Fruit fly (Drosophila melanogaster) whole organism, embryonic: ENCODE results near the gene Duox.
A peak's percentile ranks its signal among the peaks of the same experiment; 100 is the strongest.

Experiments used
- Adf1 ChIP-seq: fragments of 200-800 bp; sonication (Bioruptor generic); IDR thresholded peaks from 2 replicates; pipeline ENCODE4 v1.3.6; 2022; ENCODE audit warnings: missing biosample characterization, missing genetic modification characterization
- Blimp-1 ChIP-seq: fragments of 200-800 bp; sonication (Bioruptor generic); optimal IDR thresholded peaks from 3 replicates; lab custom pipeline; 2018; ENCODE audit warnings: missing biosample characterization, missing genetic modification characterization, mild to moderate bottlenecking, moderate library complexity, missing genetic modification reagents
- CG10366 ChIP-seq: fragments of 200-800 bp; sonication (Bioruptor generic); IDR thresholded peaks from 2 replicates; pipeline ENCODE4 v1.3.6; 2022; ENCODE audit warnings: missing biosample characterization, missing genetic modification characterization
- CG10565 ChIP-seq: fragments of 200-800 bp; sonication (Bioruptor generic); optimal IDR thresholded peaks from 3 replicates; lab custom pipeline; 2016; ENCODE audit warnings: missing biosample characterization, mild to moderate bottlenecking, missing genetic modification characterization
- CG10654 ChIP-seq: fragments of 200-800 bp; sonication (Bioruptor generic); optimal IDR thresholded peaks from 2 replicates; lab custom pipeline; 2016; ENCODE audit warnings: missing biosample characterization, missing genetic modification characterization
- CG11560 ChIP-seq: fragments of 200-800 bp; sonication (Bioruptor generic); IDR thresholded peaks from 3 replicates; pipeline ENCODE4 v1.3.6; 2022; ENCODE audit warnings: missing biosample characterization, missing genetic modification characterization
- CG12219 ChIP-seq: fragments of 200-800 bp; sonication (Bioruptor generic); optimal IDR thresholded peaks from 3 replicates; lab custom pipeline; 2018; ENCODE audit warnings: missing biosample characterization, mild to moderate bottlenecking, missing genetic modification characterization
- CG13296 ChIP-seq: fragments of 200-800 bp; sonication (Bioruptor generic); optimal IDR thresholded peaks from 3 replicates; lab custom pipeline; 2018; ENCODE audit warnings: missing biosample characterization, mild to moderate bottlenecking, missing genetic modification characterization
- CG13775 ChIP-seq: fragments of 200-800 bp; sonication (Bioruptor generic); optimal IDR thresholded peaks from 3 replicates; lab custom pipeline; 2017; ENCODE audit warnings: missing biosample characterization, mild to moderate bottlenecking, missing genetic modification characterization
- CG14860 ChIP-seq: fragments of 200-800 bp; sonication (Bioruptor generic); IDR thresholded peaks from 3 replicates; pipeline ENCODE4 v1.3.6; 2022; ENCODE audit warnings: missing biosample characterization, missing genetic modification characterization; ENCODE audit not compliant: partially characterized antibody
- CG15269 ChIP-seq: fragments of 200-800 bp; sonication (Bioruptor generic); optimal IDR thresholded peaks from 2 replicates; lab custom pipeline; 2018; ENCODE audit warnings: missing biosample characterization, mild to moderate bottlenecking, missing genetic modification characterization, moderate library complexity
- CG15514 ChIP-seq: fragments of 200-800 bp; sonication (Bioruptor generic); optimal IDR thresholded peaks from 3 replicates; lab custom pipeline; 2017; ENCODE audit warnings: missing biosample characterization, missing genetic modification characterization, mild to moderate bottlenecking, moderate library complexity, missing genetic modification reagents
- CG31224 ChIP-seq: fragments of 200-800 bp; sonication (Bioruptor generic); IDR thresholded peaks from 2 replicates; pipeline ENCODE4 v1.3.6; 2022; ENCODE audit warnings: missing biosample characterization, missing genetic modification characterization
- CG32532 ChIP-seq: fragments of 200-800 bp; sonication (Bioruptor generic); IDR thresholded peaks from 2 replicates; pipeline ENCODE4 v1.3.6; 2022; ENCODE audit warnings: missing biosample characterization, missing genetic modification characterization
- CG3847 ChIP-seq: fragments of 200-800 bp; sonication (Bioruptor generic); IDR thresholded peaks from 2 replicates; pipeline ENCODE4 v1.3.6; 2022; ENCODE audit warnings: missing biosample characterization, missing genetic modification characterization
- CG7839 ChIP-seq: fragments of 200-800 bp; sonication (Bioruptor generic); optimal IDR thresholded peaks from 3 replicates; lab custom pipeline; 2018; ENCODE audit warnings: missing biosample characterization, mild to moderate bottlenecking, missing genetic modification characterization, moderate library complexity
- CG7963 ChIP-seq: fragments of 200-800 bp; sonication (Bioruptor generic); IDR thresholded peaks from 3 replicates; pipeline ENCODE4 v1.3.6; 2022; ENCODE audit warnings: missing biosample characterization, missing genetic modification characterization; ENCODE audit not compliant: partially characterized antibody
- CG9932 ChIP-seq: fragments of 200-800 bp; sonication (Bioruptor generic); IDR thresholded peaks from 2 replicates; pipeline ENCODE4 v1.3.6; 2022; ENCODE audit warnings: missing biosample characterization, missing genetic modification characterization
- D ChIP-seq, 2 experiments: fragments of 200-800 bp in 1 of 2; fragments of >200 bp in 1 of 2; sonication (Bioruptor generic) in 1 of 2; optimal IDR thresholded peaks; 2 replicates in 1 of 2; 3 replicates in 1 of 2; lab custom pipeline; 2017; ENCODE audit warnings: mild to moderate bottlenecking in 1 of 2, missing biosample characterization in 1 of 2, missing genetic modification characterization in 1 of 2, missing genetic modification reagents in 1 of 2
- Dek ChIP-seq: fragments of 200-800 bp; sonication (Bioruptor generic); optimal IDR thresholded peaks from 3 replicates; lab custom pipeline; 2019; ENCODE audit warnings: missing biosample characterization, mild to moderate bottlenecking, missing genetic modification characterization, moderate library complexity
- GATAe ChIP-seq: fragments of 200-800 bp; sonication (Bioruptor generic); conservative IDR thresholded peaks from 2 replicates; pipeline ENCODE4 v1.3.6; 2022; ENCODE audit warnings: missing biosample characterization, missing genetic modification characterization
- MTF-1 ChIP-seq: fragments of 200-800 bp; sonication (Bioruptor generic); optimal IDR thresholded peaks from 2 replicates; lab custom pipeline; 2018; ENCODE audit warnings: missing biosample characterization, mild to moderate bottlenecking, missing genetic modification characterization, borderline replicate concordance
- NFAT ChIP-seq: fragments of 200-800 bp; sonication (Bioruptor generic); IDR thresholded peaks from 2 replicates; pipeline ENCODE4 v1.3.6; 2022; ENCODE audit warnings: missing biosample characterization, missing genetic modification characterization
- Nf-YC ChIP-seq: fragments of 200-800 bp; optimal IDR thresholded peaks from 3 replicates; lab custom pipeline; 2019; ENCODE audit warnings: missing biosample characterization, mild to moderate bottlenecking, missing genetic modification characterization, moderate library complexity
- Pdp1 ChIP-seq, 2 experiments: fragments of 200-800 bp; sonication (Bioruptor generic); optimal IDR thresholded peaks; 3 replicates each; lab custom pipeline; 2016; ENCODE audit warnings: missing biosample characterization in 2 of 2, missing genetic modification characterization in 2 of 2, mild to moderate bottlenecking in 1 of 2, moderate library complexity in 1 of 2
- Sox100B ChIP-seq: fragments of 200-800 bp; sonication (Bioruptor generic); optimal IDR thresholded peaks from 3 replicates; lab custom pipeline; 2018; ENCODE audit warnings: missing biosample characterization, mild to moderate bottlenecking, missing genetic modification characterization
- caup ChIP-seq: fragments of 200-800 bp; sonication (Bioruptor generic); optimal IDR thresholded peaks from 3 replicates; lab custom pipeline; 2017; ENCODE audit warnings: missing biosample characterization, mild to moderate bottlenecking, missing genetic modification characterization, moderate library complexity; ENCODE audit not compliant: severe bottlenecking
- ci ChIP-seq: fragments of 200-800 bp; sonication (Bioruptor generic); IDR thresholded peaks from 3 replicates; pipeline ENCODE4 v1.3.6; 2022; ENCODE audit warnings: missing biosample characterization, missing genetic modification characterization
- cwo ChIP-seq: fragments of 200-800 bp; sonication (Bioruptor generic); optimal IDR thresholded peaks from 3 replicates; lab custom pipeline; 2017; ENCODE audit warnings: missing biosample characterization, missing genetic modification characterization, mild to moderate bottlenecking, moderate library complexity, missing genetic modification reagents
- dm ChIP-seq: fragments of 200-800 bp; sonication (Bioruptor generic); optimal IDR thresholded peaks from 3 replicates; lab custom pipeline; 2016; ENCODE audit warnings: missing biosample characterization, missing genetic modification characterization
- exex ChIP-seq: fragments of 200-800 bp; sonication (Bioruptor generic); optimal IDR thresholded peaks from 4 replicates; lab custom pipeline; 2018; ENCODE audit warnings: missing biosample characterization, mild to moderate bottlenecking, missing genetic modification characterization, moderate library complexity
- fd96Cb ChIP-seq: fragments of 200-800 bp; sonication (Bioruptor generic); optimal IDR thresholded peaks from 2 replicates; lab custom pipeline; 2018; ENCODE audit warnings: missing biosample characterization, mild to moderate bottlenecking, missing genetic modification characterization, moderate library complexity
- ftz-f1 ChIP-seq: fragments of 200-800 bp; sonication (Bioruptor generic); optimal IDR thresholded peaks from 2 replicates; lab custom pipeline; 2016; ENCODE audit warnings: missing biosample characterization, missing genetic modification characterization
- gcm2 ChIP-seq: fragments of 200-800 bp; sonication (Bioruptor generic); optimal IDR thresholded peaks from 2 replicates; lab custom pipeline; 2016; ENCODE audit warnings: missing biosample characterization, missing genetic modification characterization
- ham ChIP-seq: fragments of 200-800 bp; sonication (Bioruptor generic); IDR thresholded peaks from 2 replicates; pipeline ENCODE4 v1.3.6; 2022; ENCODE audit warnings: missing biosample characterization, missing genetic modification characterization
- hkb ChIP-seq, 2 experiments: fragments of 200-800 bp in 1 of 2; fragments of >200 bp in 1 of 2; sonication (Bioruptor generic) in 1 of 2; IDR thresholded peaks in 1 of 2; optimal IDR thresholded peaks in 1 of 2; 2 replicates each; pipeline versions ENCODE4 v1.3.6 to Lab custom; 2017 to 2022; ENCODE audit warnings: missing biosample characterization in 1 of 2, missing genetic modification characterization in 1 of 2
- kni ChIP-seq: fragments of 200-800 bp; sonication (Bioruptor generic); optimal IDR thresholded peaks from 3 replicates; lab custom pipeline; 2017; ENCODE audit warnings: mild to moderate bottlenecking, missing biosample characterization, missing genetic modification reagents, missing genetic modification characterization
- nau ChIP-seq: fragments of 200-800 bp; sonication (Bioruptor generic); optimal IDR thresholded peaks from 3 replicates; lab custom pipeline; 2017; ENCODE audit warnings: missing biosample characterization, mild to moderate bottlenecking, missing genetic modification characterization, missing genetic modification reagents
- nerfin-1 ChIP-seq: fragments of 200-800 bp; sonication (Bioruptor generic); optimal IDR thresholded peaks from 3 replicates; lab custom pipeline; 2019; ENCODE audit warnings: missing biosample characterization, mild to moderate bottlenecking, missing genetic modification characterization, moderate library complexity
- nmo ChIP-seq: fragments of 200-800 bp; sonication (Bioruptor generic); optimal IDR thresholded peaks from 2 replicates; lab custom pipeline; 2018; ENCODE audit warnings: missing biosample characterization, mild to moderate bottlenecking, missing genetic modification characterization, moderate library complexity
- pfk ChIP-seq: fragments of 200-800 bp; sonication (Bioruptor generic); optimal IDR thresholded peaks from 2 replicates; lab custom pipeline; 2018; ENCODE audit warnings: missing biosample characterization, mild to moderate bottlenecking, missing genetic modification characterization, moderate library complexity
- sens ChIP-seq: fragments of 200-800 bp; sonication (Bioruptor generic); peaks from one replicate; lab custom pipeline; 2016; ENCODE audit warnings: missing biosample characterization, missing genetic modification characterization
- so ChIP-seq: fragments of 200-800 bp; sonication (Bioruptor generic); IDR thresholded peaks from 3 replicates; pipeline ENCODE4 v1.3.6; 2022; ENCODE audit warnings: missing biosample characterization, missing genetic modification characterization
- tio ChIP-seq: fragments of 200-800 bp; sonication (Bioruptor generic); optimal IDR thresholded peaks from 2 replicates; lab custom pipeline; 2017; ENCODE audit warnings: missing biosample characterization, missing genetic modification characterization, inconsistent platforms
- tna ChIP-seq: fragments of 200-800 bp; sonication (Bioruptor generic); IDR thresholded peaks from 2 replicates; pipeline ENCODE4 v1.3.6; 2022; ENCODE audit warnings: missing biosample characterization, missing genetic modification characterization; ENCODE audit not compliant: partially characterized antibody
- toy ChIP-seq: fragments of 200-800 bp; sonication (Bioruptor generic); IDR thresholded peaks from 2 replicates; pipeline ENCODE4 v1.3.6; 2022; ENCODE audit warnings: missing biosample characterization, missing genetic modification characterization
- zfh2 ChIP-seq: fragments of 200-800 bp; sonication (Bioruptor generic); optimal IDR thresholded peaks from 2 replicates; lab custom pipeline; 2016; ENCODE audit warnings: missing biosample characterization, missing genetic modification characterization

Gene Duox

dm6 chr2L:2872309-2872932 lies 42.4 kb upstream of the Duox start (continued):
- TF ChIP-seq tna (GFP tag; lab: Robert Waterston, UW) (no peak), CG13296 (peak; percentile 55), ham (GFP tag; lab: Robert Waterston, UW) (no peak), CG7963 (GFP tag; lab: Robert Waterston, UW) (0 out of 3 replicates have a peak, but pooled peaks have one; percentile 8), pfk (GFP tag; lab: Kevin White, UChicago) (no peak), hkb (optimal IDR thresholded peaks at IDR 0.05; lab: Kevin White, UChicago) (no peak), hkb (GFP tag; IDR thresholded peaks at IDR 0.05; lab: Robert Waterston, UW) (peak; percentile 42; the same call in 1 of the 2 replicates), toy (GFP tag; lab: Robert Waterston, UW) (no peak), zfh2 (GFP tag; lab: Kevin White, UChicago) (no peak), NFAT (no peak), Sox100B (peak; percentile 19), exex (peak; percentile 2), CG7839 (tag; lab: Kevin White, UChicago) (peak; percentile 72), CG12219 (GFP tag; lab: Kevin White, UChicago) (peak; percentile 15), Pdp1 (GFP tag; optimal IDR thresholded peaks at IDR 0.05; lab: Kevin White, UChicago) (peak in 1 of 2 experiments; percentile 97), sens (GFP tag; lab: Kevin White, UChicago) (peak; percentile 85), CG13775 (GFP tag; lab: Kevin White, UChicago) (no peak), nmo (GFP tag; lab: Kevin White, UChicago) (no peak), D (optimal IDR thresholded peaks at IDR 0.05; lab: Kevin White, UChicago) (no peak), D (GFP tag; optimal IDR thresholded peaks at IDR 0.05; lab: Kevin White, UChicago) (no peak), caup (GFP tag; lab: Kevin White, UChicago) (peak; percentile 57), ci (0 out of 3 replicates have a peak, but pooled peaks have one; percentile 47), CG31224 (GFP tag; lab: Robert Waterston, UW) (no peak), cwo (GFP tag; lab: Kevin White, UChicago) (peak; percentile 71), CG32532 (GFP tag; lab: Robert Waterston, UW) (peak; percentile 16; the same call in 1 of the 2 replicates), so (GFP tag; lab: Robert Waterston, UW) (0 out of 3 replicates have a peak, but pooled peaks have one; percentile 43), nau (peak; percentile 30), GATAe (no peak), CG10565 (GFP tag; lab: Kevin White, UChicago) (no peak), CG10654 (no peak), Nf-YC (tag; lab: Kevin White, UChicago) (peak; percentile 33), Adf1 (no peak), CG11560 (no peak), dm (GFP tag; lab: Kevin White, UChicago) (no peak), gcm2 (GFP tag; lab: Kevin White, UChicago) (no peak), Blimp-1 (GFP tag; lab: Kevin White, UChicago) (peak; percentile 56), Dek (peak; percentile 48), CG10366 (peak; percentile 25; the same call in 1 of the 2 replicates), kni (no peak), CG14860 (GFP tag; lab: Robert Waterston, UW) (no peak), tio (GFP tag; lab: Kevin White, UChicago) (no peak), CG9932 (GFP tag; lab: Robert Waterston, UW) (peak; percentile 35; the same call in 1 of the 2 replicates), CG3847 (0 out of 2 replicates have a peak, but pooled peaks have one; percentile 19), ftz-f1 (GFP tag; lab: Kevin White, UChicago) (peak; percentile 9), fd96Cb (tag; lab: Kevin White, UChicago) (peak; percentile 17), CG15269 (tag; lab: Kevin White, UChicago) (peak; percentile 73), CG15514 (GFP tag; lab: Kevin White, UChicago) (peak; percentile 57), MTF-1 (GFP tag; lab: Kevin White, UChicago) (no peak), nerfin-1 (tag; lab: Kevin White, UChicago) (no peak)
